Worm (Caenorhabditis elegans): ENCODE measurements around the gene twk-39.
A peak's percentile ranks its signal among the peaks of the same experiment; 100 is the strongest.

Gene twk-39

ce11 chrIII:11808818-11809217 is 13.3 kb downstream of the twk-39 start, which contains the start of gene C18D11.9:
Gene C18D11.9 (plus strand): TSS chrIII:11809118.
- no peak for TF ChIP-seq C06A6.2 (GFP tag; conservative IDR thresholded peaks at IDR 0.05)
- no peak for TF ChIP-seq repo-1 (tag; optimal IDR thresholded peaks at IDR 0.05)
- no peak for TF ChIP-seq lag-1 (GFP tag; IDR thresholded peaks at IDR 0.05)
- TF ChIP-seq hmg-1.2 (GFP tag; IDR thresholded peaks at IDR 0.05) = no peak
- TF ChIP-seq tbx-9 (tag; optimal IDR thresholded peaks at IDR 0.05; ENCODE audit: borderline replicate concordance) = no peak
- no peak for TF ChIP-seq Y53F4B.3 (GFP tag; IDR thresholded peaks at IDR 0.05)
- no peak for TF ChIP-seq Y67H2A.10 (GFP tag; conservative IDR thresholded peaks at IDR 0.05)
- TF ChIP-seq ztf-28 (GFP tag; IDR thresholded peaks at IDR 0.05) = no peak
- no peak for TF ChIP-seq rpc-1 (optimal IDR thresholded peaks at IDR 0.05)
- TF ChIP-seq rpc-1 (tag; optimal IDR thresholded peaks at IDR 0.05) = no peak
- TF ChIP-seq fkh-3 (tag; optimal IDR thresholded peaks at IDR 0.05) = no peak
- no peak for TF ChIP-seq mes-4 (tag; optimal IDR thresholded peaks at IDR 0.05)

- no peak for TF ChIP-seq nhr-90 (tag; optimal IDR thresholded peaks at IDR 0.05)
- no peak for TF ChIP-seq T07F8.4 (tag; optimal IDR thresholded peaks at IDR 0.05)
- no peak for TF ChIP-seq madf-3 (GFP tag; IDR thresholded peaks at IDR 0.05)
- no peak for TF ChIP-seq efl-1 (GFP tag; optimal IDR thresholded peaks at IDR 0.05)
- TF ChIP-seq mel-28 (tag; optimal IDR thresholded peaks at IDR 0.05; ENCODE audit: borderline replicate concordance) = no peak
- no peak for TF ChIP-seq nfya-2 (GFP tag; IDR thresholded peaks at IDR 0.05)
These were observed 14.9 kb downstream of the twk-39 start, which contains the start of gene C18D11.6 for ce11 chrIII:11810447-11810846. Gene C18D11.6 (plus strand): TSS chrIII:11810556.

ce11 chrIII:11811839-11812238 is 16.3 kb downstream of the twk-39 start:
- no peak for TF ChIP-seq die-1 (tag; optimal IDR thresholded peaks at IDR 0.05)
- no peak for TF ChIP-seq ceh-58 (GFP tag; IDR thresholded peaks at IDR 0.05)
- TF ChIP-seq zfh-2 (GFP tag; conservative IDR thresholded peaks at IDR 0.05) = 0 out of 2 replicates have a peak, but pooled peaks have one; percentile 7
- no peak for TF ChIP-seq ceh-91 (GFP tag; IDR thresholded peaks at IDR 0.05)

- TF ChIP-seq lin-40 (tag; optimal IDR thresholded peaks at IDR 0.05) = peak; percentile 7
- no peak for TF ChIP-seq Y95B8A.8 (GFP tag; IDR thresholded peaks at IDR 0.05)
These were observed 19.1 kb downstream of the twk-39 start for ce11 chrIII:11814653-11815052.

ce11 chrIII:11816523-11817003 is 21.0 kb downstream of the twk-39 start, which contains the start of gene C18D11.1:
Gene C18D11.1 (plus strand): TSS chrIII:11816573.
- TF ChIP-seq Y67H2A.10 (GFP tag; conservative IDR thresholded peaks at IDR 0.05) (no peak), B0019.2 (GFP tag; conservative IDR thresholded peaks at IDR 0.05) (no peak), mcd-1 (GFP tag; IDR thresholded peaks at IDR 0.05) (no peak), F49E8.2 (tag; optimal IDR thresholded peaks at IDR 0.05; ENCODE audit: insufficient read depth) (no peak), F55B11.4 (tag; optimal IDR thresholded peaks at IDR 0.05; ENCODE audit: borderline replicate concordance, insufficient read depth) (no peak), ceh-100 (GFP tag; IDR thresholded peaks at IDR 0.05) (no peak), hlh-26 (GFP tag; conservative IDR thresholded peaks at IDR 0.05) (no peak), Y53G8AR.9 (GFP tag; conservative IDR thresholded peaks at IDR 0.05) (no peak), lin-35 (GFP tag; optimal IDR thresholded peaks at IDR 0.05) (no peak), snpc-3.4 (tag; optimal IDR thresholded peaks at IDR 0.05) (no peak), egl-44 (GFP tag; IDR thresholded peaks at IDR 0.05) (no peak), nhr-179 (tag; optimal IDR thresholded peaks at IDR 0.05) (no peak), rpc-1 (optimal IDR thresholded peaks at IDR 0.05) (no peak), rpc-1 (tag; optimal IDR thresholded peaks at IDR 0.05) (no peak), unc-130 (GFP tag; optimal IDR thresholded peaks at IDR 0.05) (no peak), gei-17 (GFP tag; optimal IDR thresholded peaks at IDR 0.05) (no peak), dpff-1 (tag; optimal IDR thresholded peaks at IDR 0.05) (no peak)
